Fruit fly (Drosophila melanogaster): Measurements from ENCODE around the gene Scsalpha1.

Gene Scsalpha1

dm6 chr3L:3855194-3855980 is 41.4 kb downstream of the Scsalpha1 start (continued):
- TF ChIP-seq Sox100B (GFP tag; optimal IDR thresholded peaks at IDR 0.05) = peak; percentile 58
- TF ChIP-seq CrebB (tag; optimal IDR thresholded peaks at IDR 0.05) = no peak
- TF ChIP-seq HmgD (GFP tag; optimal IDR thresholded peaks at IDR 0.05) = no peak
- peak; percentile 25 for TF ChIP-seq trem (tag; optimal IDR thresholded peaks at IDR 0.05)
- peak; percentile 10 for TF ChIP-seq CG10462 (GFP tag; optimal IDR thresholded peaks at IDR 0.05)
- TF ChIP-seq CG8089 (GFP tag; optimal IDR thresholded peaks at IDR 0.05) = no peak
- no peak for TF ChIP-seq ERR (GFP tag; optimal IDR thresholded peaks at IDR 0.05)
- no peak for TF ChIP-seq HLHmδ (GFP tag; optimal IDR thresholded peaks at IDR 0.05)
- TF ChIP-seq Nf-YC (tag; optimal IDR thresholded peaks at IDR 0.05) = peak; percentile 89
- TF ChIP-seq Kr (GFP tag; optimal IDR thresholded peaks at IDR 0.05) = no peak
- TF ChIP-seq sna (GFP tag; IDR thresholded peaks at IDR 0.05; ENCODE audit: partially characterized antibody) = no peak
- peak in 1 of 2 experiments; percentile 28 for TF ChIP-seq dpn (GFP tag; optimal IDR thresholded peaks at IDR 0.05)
- TF ChIP-seq CG31388 (GFP tag; optimal IDR thresholded peaks at IDR 0.05) = no peak
- TF ChIP-seq D19B (GFP tag; optimal IDR thresholded peaks at IDR 0.05) = no peak
- TF ChIP-seq slou (GFP tag; optimal IDR thresholded peaks at IDR 0.05) = no peak
- TF ChIP-seq CkIIα-i1 (GFP tag; IDR thresholded peaks at IDR 0.05) = no peak
- no peak for TF ChIP-seq sr (GFP tag; IDR thresholded peaks at IDR 0.05)
- peak; percentile 8 for TF ChIP-seq lab (GFP tag; optimal IDR thresholded peaks at IDR 0.05)
- no peak for TF ChIP-seq GATAe (GFP tag; conservative IDR thresholded peaks at IDR 0.05)
- TF ChIP-seq CG11560 (tag; IDR thresholded peaks at IDR 0.05) = no peak
- TF ChIP-seq croc (GFP tag; conservative IDR thresholded peaks at IDR 0.05) = peak; percentile 48; the same call in 1 of the 3 replicates
- TF ChIP-seq Lim3 (GFP tag; IDR thresholded peaks at IDR 0.05) = no peak
- no peak for TF ChIP-seq HLH54F (GFP tag; optimal IDR thresholded peaks at IDR 0.05)
- peak in 1 of 2 experiments; percentile 56 for TF ChIP-seq Hr51 (GFP tag; optimal IDR thresholded peaks at IDR 0.05)
- TF ChIP-seq zen (tag; optimal IDR thresholded peaks at IDR 0.05) = peak; percentile 56
- peak; percentile 46 for TF ChIP-seq bcd (GFP tag; optimal IDR thresholded peaks at IDR 0.05)
- peak; percentile 14 for TF ChIP-seq Hmr (GFP tag; optimal IDR thresholded peaks at IDR 0.05)
- no peak for TF ChIP-seq CG6272 (GFP tag; IDR thresholded peaks at IDR 0.05)
- no peak for TF ChIP-seq CG3065 (GFP tag; optimal IDR thresholded peaks at IDR 0.05)
- TF ChIP-seq ara (GFP tag; IDR thresholded peaks at IDR 0.05) = peak; percentile 77; the same call in 1 of the 2 replicates
- TF ChIP-seq Gsc (GFP tag; IDR thresholded peaks at IDR 0.05) = no peak
- no peak for TF ChIP-seq Optix (GFP tag; IDR thresholded peaks at IDR 0.05)
- TF ChIP-seq fru (optimal IDR thresholded peaks at IDR 0.05) = no peak
- peak; percentile 1 for TF ChIP-seq Camta (GFP tag; optimal IDR thresholded peaks at IDR 0.05)
- TF ChIP-seq Rx (GFP tag; IDR thresholded peaks at IDR 0.05) = peak; percentile 17; the same call in 1 of the 2 replicates
- TF ChIP-seq Nf-YA (GFP tag; IDR thresholded peaks at IDR 0.05) = peak; percentile 40; the same call in 1 of the 2 replicates
- no peak for TF ChIP-seq Poxn (GFP tag; IDR thresholded peaks at IDR 0.05)
- no peak for TF ChIP-seq CTCF (GFP tag; optimal IDR thresholded peaks at IDR 0.05)
- peak; percentile 39; the same call in 1 of the 3 replicates for TF ChIP-seq dysf (GFP tag; IDR thresholded peaks at IDR 0.05)
- no peak for TF ChIP-seq klu (GFP tag; IDR thresholded peaks at IDR 0.05)
- no peak; the same call in 2 of the 3 replicates for TF ChIP-seq tgo (GFP tag; IDR thresholded peaks at IDR 0.05)
- no peak for TF ChIP-seq mam (GFP tag; optimal IDR thresholded peaks at IDR 0.05)
- no peak for TF ChIP-seq CG43689 (GFP tag; IDR thresholded peaks at IDR 0.05)
- TF ChIP-seq Hr39 (optimal IDR thresholded peaks at IDR 0.05) = no peak
- no peak for TF ChIP-seq CG15514 (GFP tag; optimal IDR thresholded peaks at IDR 0.05)
- TF ChIP-seq gce (GFP tag; IDR thresholded peaks at IDR 0.05) = no peak
- TF ChIP-seq gcm2 (GFP tag; optimal IDR thresholded peaks at IDR 0.05) = no peak
- no peak for TF ChIP-seq CG14860 (GFP tag; IDR thresholded peaks at IDR 0.05; ENCODE audit: partially characterized antibody)
- TF ChIP-seq CG12391 (tag; optimal IDR thresholded peaks at IDR 0.05) = peak; percentile 76
- peak; percentile 6 for TF ChIP-seq CG30431 (GFP tag; optimal IDR thresholded peaks at IDR 0.05)
- TF ChIP-seq ci (GFP tag; IDR thresholded peaks at IDR 0.05) = no peak; the same call in 2 of the 3 replicates
- no peak for TF ChIP-seq CG13123 (GFP tag; optimal IDR thresholded peaks at IDR 0.05)

Measured in whole organism, embryonic.